Fruit fly (Drosophila melanogaster) whole organism, embryonic: ENCODE measurements around the gene CG11980.

Experiments
- BEAF-32 ChIP-seq: fragments of 200-800 bp; sonication (Bioruptor generic); optimal IDR thresholded peaks from 3 replicates; lab custom pipeline; 2017; ENCODE audit warnings: missing biosample characterization, missing genetic modification characterization, mild to moderate bottlenecking, moderate library complexity, missing genetic modification reagents
- CG10543 ChIP-seq: fragments of 200-800 bp; sonication (Bioruptor generic); optimal IDR thresholded peaks from 3 replicates; lab custom pipeline; 2017; ENCODE audit warnings: missing biosample characterization, mild to moderate bottlenecking, missing genetic modification characterization, moderate library complexity
- CG12769 ChIP-seq: fragments of 200-800 bp; sonication (Bioruptor generic); optimal IDR thresholded peaks from 2 replicates; lab custom pipeline; 2019; ENCODE audit warnings: missing biosample characterization, mild to moderate bottlenecking, missing genetic modification characterization, moderate library complexity
- CG13424 ChIP-seq: fragments of 200-800 bp; sonication (Bioruptor generic); optimal IDR thresholded peaks from 2 replicates; lab custom pipeline; 2019; ENCODE audit warnings: missing biosample characterization, mild to moderate bottlenecking, missing genetic modification characterization, moderate library complexity
- CG15011 ChIP-seq: fragments of 200-800 bp; sonication (Bioruptor generic); optimal IDR thresholded peaks from 3 replicates; lab custom pipeline; 2018; ENCODE audit warnings: missing biosample characterization, mild to moderate bottlenecking, missing genetic modification characterization
- CG15479 ChIP-seq: fragments of 200-800 bp; sonication (Bioruptor generic); optimal IDR thresholded peaks from 3 replicates; lab custom pipeline; 2019; ENCODE audit warnings: missing biosample characterization, mild to moderate bottlenecking, missing genetic modification characterization, moderate library complexity
- CG17802 ChIP-seq: fragments of 200-800 bp; sonication (Bioruptor generic); optimal IDR thresholded peaks from 2 replicates; lab custom pipeline; 2018; ENCODE audit warnings: missing biosample characterization, mild to moderate bottlenecking, missing genetic modification characterization, moderate library complexity
- CG18599 ChIP-seq: fragments of 200-800 bp; sonication (Bioruptor generic); optimal IDR thresholded peaks from 3 replicates; lab custom pipeline; 2017; ENCODE audit warnings: missing biosample characterization, missing genetic modification characterization, mild to moderate bottlenecking, moderate library complexity, missing genetic modification reagents
- CG2202 ChIP-seq: fragments of 200-800 bp; sonication (Bioruptor generic); optimal IDR thresholded peaks from 2 replicates; lab custom pipeline; 2018; ENCODE audit warnings: missing biosample characterization, mild to moderate bottlenecking, missing genetic modification characterization
- CG3995 ChIP-seq: fragments of 200-800 bp; sonication (Bioruptor generic); optimal IDR thresholded peaks from 3 replicates; lab custom pipeline; 2016; ENCODE audit warnings: missing biosample characterization, missing genetic modification characterization
- CG4404 ChIP-seq: fragments of 200-800 bp; sonication (Bioruptor generic); IDR thresholded peaks from 2 replicates; pipeline ENCODE4 v1.3.6; 2022; ENCODE audit warnings: missing biosample characterization, missing genetic modification characterization
- CG6813 ChIP-seq: fragments of 200-800 bp; sonication (Bioruptor generic); optimal IDR thresholded peaks from 2 replicates; lab custom pipeline; 2017; ENCODE audit warnings: missing biosample characterization, missing genetic modification characterization, mild to moderate bottlenecking, moderate library complexity, missing genetic modification reagents
- CG8944 ChIP-seq: fragments of 200-800 bp; sonication (Bioruptor generic); optimal IDR thresholded peaks from 3 replicates; lab custom pipeline; 2016; ENCODE audit warnings: missing biosample characterization, missing genetic modification characterization
- CG9215 ChIP-seq: fragments of 200-800 bp; sonication (Bioruptor generic); IDR thresholded peaks from 2 replicates; pipeline ENCODE4 v1.3.6; 2022; ENCODE audit warnings: missing biosample characterization, missing genetic modification characterization
- CG9609 ChIP-seq: fragments of 200-800 bp; sonication (Bioruptor generic); optimal IDR thresholded peaks from 3 replicates; lab custom pipeline; 2016; ENCODE audit warnings: missing biosample characterization, missing genetic modification characterization
- CG9797 ChIP-seq: fragments of 200-800 bp; sonication (Bioruptor generic); optimal IDR thresholded peaks from 3 replicates; lab custom pipeline; 2018; ENCODE audit warnings: missing biosample characterization, mild to moderate bottlenecking, missing genetic modification characterization
- CG9817 ChIP-seq: fragments of 200-800 bp; sonication (Bioruptor generic); optimal IDR thresholded peaks from 2 replicates; lab custom pipeline; 2018; ENCODE audit warnings: missing biosample characterization, mild to moderate bottlenecking, missing genetic modification characterization, moderate library complexity
- Dek ChIP-seq: fragments of 200-800 bp; sonication (Bioruptor generic); optimal IDR thresholded peaks from 3 replicates; lab custom pipeline; 2019; ENCODE audit warnings: missing biosample characterization, mild to moderate bottlenecking, missing genetic modification characterization, moderate library complexity
- Dll ChIP-seq: fragments of 200-800 bp; sonication (Bioruptor generic); IDR thresholded peaks from 4 replicates; pipeline ENCODE4 v1.3.6; 2022; ENCODE audit warnings: missing biosample characterization, missing genetic modification characterization; ENCODE audit not compliant: partially characterized antibody
- Doc3 ChIP-seq: fragments of 200-800 bp; sonication (Bioruptor generic); IDR thresholded peaks from 3 replicates; pipeline ENCODE4 v1.3.6; 2022; ENCODE audit warnings: missing biosample characterization, missing genetic modification characterization; ENCODE audit not compliant: partially characterized antibody
- E2f1 ChIP-seq: fragments of 200-800 bp; sonication (Bioruptor generic); IDR thresholded peaks from 2 replicates; pipeline ENCODE4 v1.3.6; 2022; ENCODE audit warnings: missing biosample characterization, missing genetic modification characterization
- GATAe ChIP-seq: fragments of 200-800 bp; sonication (Bioruptor generic); conservative IDR thresholded peaks from 2 replicates; pipeline ENCODE4 v1.3.6; 2022; ENCODE audit warnings: missing biosample characterization, missing genetic modification characterization
- HHEX ChIP-seq: fragments of 200-800 bp; sonication (Bioruptor generic); optimal IDR thresholded peaks from 3 replicates; lab custom pipeline; 2017; ENCODE audit warnings: missing biosample characterization, mild to moderate bottlenecking, missing genetic modification characterization, missing genetic modification reagents
- HLH54F ChIP-seq: fragments of 200-800 bp; sonication (Bioruptor generic); optimal IDR thresholded peaks from 3 replicates; lab custom pipeline; 2016; ENCODE audit warnings: missing biosample characterization, missing genetic modification characterization
- Hr78 ChIP-seq, 2 experiments: fragments of 200-800 bp in 1 of 2; fragments of >200 bp in 1 of 2; sonication (Bioruptor generic) in 1 of 2; optimal IDR thresholded peaks; 2 replicates each; lab custom pipeline; 2017 to 2019; ENCODE audit warnings: missing biosample characterization in 2 of 2, missing genetic modification characterization in 2 of 2, mild to moderate bottlenecking in 1 of 2, moderate library complexity in 1 of 2
- Kr ChIP-seq: fragments of 200-800 bp; sonication (Bioruptor generic); optimal IDR thresholded peaks from 2 replicates; lab custom pipeline; 2017; ENCODE audit warnings: missing biosample characterization, mild to moderate bottlenecking, missing genetic modification characterization
- Oaz ChIP-seq: fragments of 200-800 bp; sonication (Bioruptor generic); IDR thresholded peaks from 2 replicates; pipeline ENCODE4 v1.3.6; 2022; ENCODE audit warnings: missing biosample characterization, missing genetic modification characterization
- Ravus ChIP-seq: fragments of 200-800 bp; sonication (Bioruptor generic); IDR thresholded peaks from 2 replicates; pipeline ENCODE4 v1.3.6; 2022; ENCODE audit warnings: missing biosample characterization, missing genetic modification characterization
- ash1 ChIP-seq: fragments of 200-800 bp; sonication (Bioruptor generic); optimal IDR thresholded peaks from 2 replicates; lab custom pipeline; 2018; ENCODE audit warnings: missing biosample characterization, mild to moderate bottlenecking, missing genetic modification characterization
- az2 ChIP-seq: fragments of 200-800 bp; sonication (Bioruptor generic); optimal IDR thresholded peaks from 3 replicates; lab custom pipeline; 2016; ENCODE audit warnings: missing biosample characterization, missing genetic modification characterization
- cato ChIP-seq: fragments of 200-800 bp; sonication (Bioruptor generic); optimal IDR thresholded peaks from 2 replicates; lab custom pipeline; 2016; ENCODE audit warnings: missing biosample characterization, missing genetic modification characterization, borderline replicate concordance
- chm ChIP-seq: fragments of 200-800 bp; sonication (Bioruptor generic); IDR thresholded peaks from 2 replicates; pipeline ENCODE4 v1.3.6; 2022; ENCODE audit warnings: missing biosample characterization, missing genetic modification characterization
- corto ChIP-seq: fragments of 200-800 bp; sonication (Bioruptor generic); optimal IDR thresholded peaks from 2 replicates; lab custom pipeline; 2016; ENCODE audit warnings: missing biosample characterization, mild to moderate bottlenecking, missing genetic modification characterization, moderate library complexity
- danr ChIP-seq: fragments of 200-800 bp; sonication (Bioruptor generic); IDR thresholded peaks from 2 replicates; pipeline ENCODE4 v1.3.6; 2022; ENCODE audit warnings: missing biosample characterization, missing genetic modification characterization
- ftz-f1 ChIP-seq: fragments of 200-800 bp; sonication (Bioruptor generic); optimal IDR thresholded peaks from 2 replicates; lab custom pipeline; 2016; ENCODE audit warnings: missing biosample characterization, missing genetic modification characterization
- h ChIP-seq: fragments of >200 bp; optimal IDR thresholded peaks from 2 replicates; lab custom pipeline; 2017
- pb ChIP-seq: fragments of 200-800 bp; sonication (Bioruptor generic); optimal IDR thresholded peaks from 3 replicates; lab custom pipeline; 2016; ENCODE audit warnings: missing biosample characterization, missing genetic modification characterization
- pita ChIP-seq: fragments of 200-800 bp; sonication (Bioruptor generic); optimal IDR thresholded peaks from 2 replicates; lab custom pipeline; 2017; ENCODE audit warnings: missing biosample characterization, mild to moderate bottlenecking, missing genetic modification characterization
- run ChIP-seq: fragments of 200-800 bp; sonication (Bioruptor generic); optimal IDR thresholded peaks from 3 replicates; lab custom pipeline; 2018; ENCODE audit warnings: missing biosample characterization, mild to moderate bottlenecking, missing genetic modification characterization
- sens ChIP-seq: fragments of 200-800 bp; sonication (Bioruptor generic); peaks from one replicate; lab custom pipeline; 2016; ENCODE audit warnings: missing biosample characterization, missing genetic modification characterization
- shn ChIP-seq: fragments of 200-800 bp; sonication (Bioruptor generic); optimal IDR thresholded peaks from 3 replicates; lab custom pipeline; 2016; ENCODE audit warnings: missing biosample characterization, missing genetic modification characterization
- slou ChIP-seq: fragments of 200-800 bp; sonication (Bioruptor generic); optimal IDR thresholded peaks from 3 replicates; lab custom pipeline; 2016; ENCODE audit warnings: missing biosample characterization, missing genetic modification characterization
- ssp ChIP-seq: fragments of 200-800 bp; sonication (Bioruptor generic); IDR thresholded peaks from 2 replicates; pipeline ENCODE4 v1.3.6; 2022; ENCODE audit warnings: missing biosample characterization, missing genetic modification characterization
- tap ChIP-seq: fragments of 200-800 bp; optimal IDR thresholded peaks from 3 replicates; lab custom pipeline; 2019; ENCODE audit warnings: missing biosample characterization, mild to moderate bottlenecking, missing genetic modification characterization, moderate library complexity
- tio ChIP-seq: fragments of 200-800 bp; sonication (Bioruptor generic); optimal IDR thresholded peaks from 2 replicates; lab custom pipeline; 2017; ENCODE audit warnings: missing biosample characterization, missing genetic modification characterization, inconsistent platforms
- usp ChIP-seq: fragments of >200 bp; optimal IDR thresholded peaks from 2 replicates; lab custom pipeline; 2017; ENCODE audit warnings: missing biosample characterization, missing genetic modification characterization
- vnd ChIP-seq: fragments of 200-800 bp; sonication (Bioruptor generic); IDR thresholded peaks from 3 replicates; pipeline ENCODE4 v1.3.6; 2022; ENCODE audit warnings: missing biosample characterization, missing genetic modification characterization; ENCODE audit not compliant: partially characterized antibody
- vvl ChIP-seq: fragments of 200-800 bp; sonication (Bioruptor generic); IDR thresholded peaks from 2 replicates; pipeline ENCODE4 v1.3.6; 2022; ENCODE audit warnings: missing biosample characterization, missing genetic modification characterization
- z ChIP-seq: fragments of 200-800 bp; sonication (Bioruptor generic); IDR thresholded peaks from 3 replicates; pipeline ENCODE4 v1.3.6; 2022; ENCODE audit warnings: missing biosample characterization, missing genetic modification characterization
- zen ChIP-seq: fragments of 200-800 bp; sonication (Bioruptor generic); optimal IDR thresholded peaks from 3 replicates; lab custom pipeline; 2018; ENCODE audit warnings: missing biosample characterization, mild to moderate bottlenecking, missing genetic modification characterization, moderate library complexity

Gene CG11980

DNA sequence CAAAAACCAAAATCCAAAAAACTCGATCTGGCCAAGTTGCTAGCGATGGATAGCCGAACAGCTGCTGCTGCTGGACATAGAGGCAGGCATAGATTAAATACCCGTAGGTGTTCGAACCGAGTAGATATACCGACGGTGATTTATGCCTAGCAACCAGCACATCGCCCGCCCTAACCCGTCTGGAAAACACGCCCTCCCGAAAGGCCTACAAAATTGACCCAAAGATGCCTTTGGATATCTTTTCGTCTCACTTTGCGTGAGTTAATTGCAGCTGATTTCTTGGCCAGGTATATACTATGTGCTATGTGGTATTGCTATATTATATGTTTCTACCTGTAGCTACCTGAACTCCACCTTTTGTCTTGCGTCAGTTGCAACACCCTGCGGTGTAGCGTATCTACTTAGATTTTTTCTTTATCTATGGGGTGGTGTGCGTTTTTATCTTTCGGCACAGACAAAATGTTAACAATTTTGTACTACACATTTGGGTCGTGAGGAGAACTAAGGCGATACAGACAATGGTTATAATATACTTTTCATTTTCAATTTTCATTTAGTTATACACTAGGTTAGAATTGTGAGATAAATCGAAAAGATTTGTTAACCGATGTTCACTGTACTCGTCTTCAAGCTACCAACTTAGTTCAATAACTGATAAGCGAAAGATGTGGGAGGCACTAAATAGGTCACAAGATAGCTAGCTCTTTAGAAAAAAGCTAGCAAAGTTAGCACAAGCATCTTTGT lies 26.4 kb downstream of the CG11980 start (continued):
- TF ChIP-seq BEAF-32 (GFP tag; lab: Kevin White, UChicago) (no peak), Oaz (GFP tag; lab: Robert Waterston, UW) (no peak), CG4404 (GFP tag; lab: Robert Waterston, UW) (no peak), z (GFP tag; lab: Robert Waterston, UW) (no peak), CG9797 (no peak), CG18599 (GFP tag; lab: Kevin White, UChicago) (no peak), Dek (tag; lab: Kevin White, UChicago) (no peak), Doc3 (GFP tag; lab: Robert Waterston, UW) (no peak), run (tag; lab: Kevin White, UChicago) (no peak), az2 (GFP tag; lab: Kevin White, UChicago) (no peak), CG10543 (peak; percentile 3), CG15479 (GFP tag; lab: Kevin White, UChicago) (peak; percentile 98), shn (GFP tag; lab: Kevin White, UChicago) (no peak), CG9215 (no peak), CG2202 (tag; lab: Kevin White, UChicago) (no peak), vvl (no peak), HHEX (GFP tag; lab: Kevin White, UChicago) (no peak), pita (GFP tag; lab: Kevin White, UChicago) (no peak), Kr (GFP tag; lab: Kevin White, UChicago) (peak; percentile 37), tap (tag; lab: Kevin White, UChicago) (no peak), HLH54F (GFP tag; lab: Kevin White, UChicago) (no peak), tio (GFP tag; lab: Kevin White, UChicago) (no peak), CG8944 (GFP tag; lab: Kevin White, UChicago) (no peak), CG9609 (GFP tag; lab: Kevin White, UChicago) (no peak), Hr78 (GFP tag; optimal IDR thresholded peaks at IDR 0.05; lab: Kevin White, UChicago) (no peak), GATAe (GFP tag; lab: Robert Waterston, UW) (no peak), slou (GFP tag; lab: Kevin White, UChicago) (no peak), CG15011 (GFP tag; lab: Kevin White, UChicago) (no peak), usp (GFP tag; lab: Kevin White, UChicago) (no peak), ash1 (GFP tag; lab: Kevin White, UChicago) (no peak), CG9817 (tag; lab: Kevin White, UChicago) (no peak), sens (GFP tag; lab: Kevin White, UChicago) (peak; percentile 63), h (lab: Kevin White, UChicago) (no peak), CG13424 (tag; lab: Kevin White, UChicago) (no peak), CG12769 (tag; lab: Kevin White, UChicago) (peak; percentile 56), zen (peak; percentile 74), vnd (GFP tag; lab: Robert Waterston, UW) (no peak), chm (GFP tag; lab: Robert Waterston, UW) (0 out of 2 replicates have a peak, but pooled peaks have one; percentile 29), Dll (0 out of 4 replicates have a peak, but pooled peaks have one; percentile 12), corto (GFP tag; lab: Kevin White, UChicago) (no peak), CG6813 (GFP tag; lab: Kevin White, UChicago) (no peak), Ravus (GFP tag; lab: Robert Waterston, UW) (no peak), cato (GFP tag; lab: Kevin White, UChicago) (no peak), CG17802 (tag; lab: Kevin White, UChicago) (no peak), danr (GFP tag; lab: Robert Waterston, UW) (no peak), ssp (GFP tag; lab: Robert Waterston, UW) (no peak), CG3995 (GFP tag; lab: Kevin White, UChicago) (no peak), ftz-f1 (GFP tag; lab: Kevin White, UChicago) (no peak), E2f1 (GFP tag; lab: Robert Waterston, UW) (no peak), pb (GFP tag; lab: Kevin White, UChicago) (no peak)
